Worm (Caenorhabditis elegans) whole organism, midembryonic: ENCODE results near the gene sdz-5.

ENCODE experiments used
- T22C8.4 ChIP-seq: fragments of 200-800 bp; sonication (Bioruptor generic); IDR thresholded peaks from 2 replicates; pipeline ENCODE4 v1.3.6; 2022; ENCODE audit warnings: missing genetic modification characterization, missing compliant biosample characterization
- cog-1 ChIP-seq: sonication (generic microtip); optimal IDR thresholded peaks from 2 replicates; lab custom pipeline; 2016; ENCODE audit warnings: missing genetic modification characterization, missing compliant biosample characterization
- flt-1 ChIP-seq: fragments of 200-800 bp; sonication (Bioruptor generic); IDR thresholded peaks from 2 replicates; pipeline ENCODE4 v1.3.6; 2022; ENCODE audit warnings: missing genetic modification characterization, missing compliant biosample characterization
- klf-2 ChIP-seq: fragments of 200-800 bp; sonication (Bioruptor generic); conservative IDR thresholded peaks from 2 replicates; pipeline ENCODE4 v1.3.6; 2022; ENCODE audit warnings: missing genetic modification reagents, missing genetic modification characterization, missing compliant biosample characterization
- med-1 ChIP-seq: sonication (generic microtip); optimal IDR thresholded peaks from 2 replicates; lab custom pipeline; 2017; ENCODE audit warnings: missing genetic modification characterization, mild to moderate bottlenecking, missing compliant biosample characterization, antibody characterized with exemption, missing genetic modification reagents; ENCODE audit not compliant: insufficient read depth
- ref-1 ChIP-seq: fragments of 200-800 bp; sonication (Bioruptor generic); conservative IDR thresholded peaks from 2 replicates; pipeline ENCODE4 v1.3.6; 2022; ENCODE audit warnings: missing genetic modification reagents, missing genetic modification characterization, missing compliant biosample characterization
- tab-1 ChIP-seq: fragments of 200-800 bp; sonication (Bioruptor generic); IDR thresholded peaks from 2 replicates; pipeline ENCODE4 v1.3.6; 2022; ENCODE audit warnings: missing genetic modification characterization, missing compliant biosample characterization
- ztf-23 ChIP-seq: fragments of 200-800 bp; sonication (Bioruptor generic); IDR thresholded peaks from 2 replicates; pipeline ENCODE4 v1.3.6; 2022; ENCODE audit warnings: missing genetic modification reagents, missing genetic modification characterization, missing compliant biosample characterization
- ztf-29 ChIP-seq: fragments of 200-800 bp; sonication (Bioruptor generic); IDR thresholded peaks from 2 replicates; pipeline ENCODE4 v1.3.6; 2022; ENCODE audit warnings: missing genetic modification reagents, missing genetic modification characterization, missing compliant biosample characterization

sdz-5 gene

DNA sequence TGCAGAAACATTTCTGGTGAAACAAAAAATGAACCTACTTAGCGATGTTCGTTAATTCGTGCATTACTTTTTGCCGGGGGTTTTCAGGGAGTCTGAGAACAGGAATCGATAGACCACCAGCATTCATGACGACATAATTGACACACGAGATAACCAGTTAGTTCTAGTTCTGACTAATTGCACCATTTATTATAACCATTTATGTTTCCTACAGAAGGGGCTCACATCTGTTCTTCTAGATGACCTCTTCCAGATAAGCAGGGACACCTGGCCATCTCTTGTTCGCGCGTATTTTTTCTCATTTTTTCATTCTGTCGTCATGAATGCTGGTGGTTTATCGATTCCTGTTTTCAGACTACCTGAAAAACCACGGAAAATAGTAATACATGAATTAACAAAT lies at the start of gene sdz-5:
Gene sdz-5, plus strand, starts transcription at position 301 of the 400 bp plus-strand sequence.
- TF ChIP-seq ztf-29 (GFP tag; lab: Robert Waterston, UW) (no peak), klf-2 (GFP tag; lab: Robert Waterston, UW) (no peak), flt-1 (GFP tag; lab: Robert Waterston, UW) (no peak), ztf-23 (GFP tag; lab: Robert Waterston, UW) (no peak), cog-1 (tag; lab: Kevin White, UChicago) (no peak), tab-1 (GFP tag; lab: Robert Waterston, UW) (no peak), med-1 (GFP tag; lab: Kevin White, UChicago) (no peak), ref-1 (GFP tag; lab: Robert Waterston, UW) (no peak), T22C8.4 (GFP tag; lab: Robert Waterston, UW) (no peak)

DNA sequence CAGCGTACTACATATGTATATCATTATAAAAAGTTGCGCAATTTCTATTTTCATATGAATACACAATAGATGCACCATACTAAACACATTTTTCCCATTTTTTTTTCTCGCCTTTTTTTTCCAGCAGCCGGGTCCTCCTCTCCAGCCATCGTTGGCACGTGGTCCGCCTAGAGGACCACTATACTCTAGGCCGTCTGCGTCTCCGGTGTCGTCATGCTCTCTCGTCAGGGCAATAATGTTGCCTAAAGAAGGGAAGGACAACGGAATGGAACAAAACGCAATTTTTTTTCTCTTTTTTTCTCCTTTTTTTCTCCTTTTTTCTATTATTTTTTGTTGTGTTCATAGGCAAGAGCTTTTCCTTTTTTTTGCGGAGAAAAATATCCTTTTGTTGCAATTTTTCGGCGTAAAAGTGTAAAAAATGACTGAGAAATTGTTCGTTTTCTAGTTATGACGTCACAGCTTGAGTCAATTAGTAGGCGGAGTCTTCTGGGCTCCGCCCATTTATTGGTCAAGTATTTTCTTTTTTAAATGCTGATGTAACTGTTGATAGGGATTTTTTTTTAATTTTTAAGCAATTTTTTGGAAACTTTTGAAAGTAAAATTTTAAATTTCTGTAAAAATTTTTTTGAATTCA lies 45.9 kb upstream of the sdz-5 start:
- no peak for TF ChIP-seq cog-1 (tag; lab: Kevin White, UChicago)
- no peak for TF ChIP-seq med-1 (GFP tag; lab: Kevin White, UChicago)
- no peak for TF ChIP-seq ref-1 (GFP tag; lab: Robert Waterston, UW)
- no peak for TF ChIP-seq klf-2 (GFP tag; lab: Robert Waterston, UW)
- TF ChIP-seq T22C8.4 (GFP tag; lab: Robert Waterston, UW), result no peak
- no peak for TF ChIP-seq flt-1 (GFP tag; lab: Robert Waterston, UW)
- no peak for TF ChIP-seq ztf-29 (GFP tag; lab: Robert Waterston, UW)
- TF ChIP-seq ztf-23 (GFP tag; lab: Robert Waterston, UW), result no peak
- TF ChIP-seq tab-1 (GFP tag; lab: Robert Waterston, UW), result no peak

DNA sequence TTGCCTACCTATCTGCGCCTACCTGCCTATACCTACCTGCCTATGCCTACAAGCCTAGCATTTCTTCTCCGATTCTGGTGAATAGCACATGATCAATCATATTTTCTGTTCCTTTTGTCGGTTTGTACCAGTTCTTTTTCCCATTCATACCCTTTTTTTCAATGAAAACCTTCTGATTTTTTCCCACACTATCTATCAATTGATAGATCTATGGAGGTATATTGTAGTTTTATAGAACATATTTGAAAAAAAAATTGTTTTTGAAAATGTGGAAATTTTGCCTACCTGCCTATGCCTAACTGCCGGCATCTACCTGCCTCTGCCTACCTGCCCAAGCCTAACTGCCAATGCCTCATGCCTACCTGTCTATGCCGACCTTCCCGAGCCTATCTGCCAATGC lies 44.9 kb upstream of the sdz-5 start:
- no peak for TF ChIP-seq cog-1 (tag; lab: Kevin White, UChicago)
- TF ChIP-seq tab-1 (GFP tag; lab: Robert Waterston, UW), result no peak
- no peak for TF ChIP-seq med-1 (GFP tag; lab: Kevin White, UChicago)
- TF ChIP-seq flt-1 (GFP tag; lab: Robert Waterston, UW), result no peak
- no peak for TF ChIP-seq T22C8.4 (GFP tag; lab: Robert Waterston, UW)
- TF ChIP-seq ztf-23 (GFP tag; lab: Robert Waterston, UW), result no peak
- no peak for TF ChIP-seq ref-1 (GFP tag; lab: Robert Waterston, UW)
- no peak for TF ChIP-seq ztf-29 (GFP tag; lab: Robert Waterston, UW)
- no peak for TF ChIP-seq klf-2 (GFP tag; lab: Robert Waterston, UW)

DNA sequence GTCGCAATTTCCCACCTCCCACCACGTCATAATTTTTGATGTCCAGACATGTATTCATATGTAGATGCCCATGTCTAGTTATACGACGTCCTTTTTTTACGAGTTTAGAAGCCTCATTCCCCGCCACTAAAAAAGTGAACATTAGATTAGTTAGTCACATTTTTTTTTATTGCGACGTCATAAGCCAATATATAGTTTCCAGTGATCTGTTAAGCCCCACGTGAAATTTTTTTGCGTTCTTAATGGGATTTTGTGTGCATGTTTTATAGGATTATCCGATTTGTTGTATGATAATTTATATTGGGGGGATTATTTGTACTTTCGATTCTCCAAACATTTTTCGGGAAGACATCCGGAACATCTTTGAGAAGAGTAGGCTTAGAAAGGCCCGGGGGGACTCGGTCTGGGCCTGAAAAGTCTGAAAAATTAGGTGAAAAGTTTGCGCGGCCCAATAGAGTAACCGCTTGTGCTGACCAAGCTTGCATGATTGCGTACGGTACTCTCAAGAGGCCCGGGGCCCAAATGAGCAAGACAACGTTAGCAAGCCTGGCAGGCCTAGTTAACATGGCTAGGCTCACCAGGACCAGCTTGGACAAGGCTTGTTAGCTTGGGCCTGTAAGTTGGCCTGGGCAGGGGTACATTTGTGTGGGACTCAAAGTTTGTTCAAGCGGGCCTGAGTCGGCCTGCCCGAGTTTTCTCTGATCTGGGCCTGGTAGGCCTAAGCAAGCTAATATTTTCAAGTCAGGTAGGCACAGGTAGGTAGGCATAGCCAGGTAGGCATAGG lies 43.1 kb upstream of the sdz-5 start:
- TF ChIP-seq cog-1 (tag; lab: Kevin White, UChicago), result no peak
- no peak for TF ChIP-seq tab-1 (GFP tag; lab: Robert Waterston, UW)
- no peak for TF ChIP-seq T22C8.4 (GFP tag; lab: Robert Waterston, UW)

DNA sequence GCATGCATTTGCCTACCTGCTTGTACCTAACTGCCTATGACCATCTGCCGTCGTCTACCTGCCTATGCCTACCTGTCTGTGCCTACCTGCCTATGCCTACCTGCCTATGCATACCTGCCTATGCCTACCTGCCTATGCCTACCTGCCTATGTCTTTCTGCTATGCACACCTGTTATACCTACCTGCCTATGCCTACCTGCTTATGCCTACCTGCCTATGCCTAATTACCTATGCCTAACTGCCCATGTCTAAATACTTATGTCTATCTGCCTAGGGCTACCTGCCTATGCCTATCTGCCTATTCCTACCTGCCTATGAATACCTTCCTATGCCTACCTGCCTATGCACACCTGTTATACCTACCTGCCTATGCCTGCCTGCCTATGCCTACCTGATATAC lies 42.1 kb upstream of the sdz-5 start:
- TF ChIP-seq ztf-23 (GFP tag; lab: Robert Waterston, UW) (peak; percentile 64), T22C8.4 (GFP tag; lab: Robert Waterston, UW) (no peak)

DNA sequence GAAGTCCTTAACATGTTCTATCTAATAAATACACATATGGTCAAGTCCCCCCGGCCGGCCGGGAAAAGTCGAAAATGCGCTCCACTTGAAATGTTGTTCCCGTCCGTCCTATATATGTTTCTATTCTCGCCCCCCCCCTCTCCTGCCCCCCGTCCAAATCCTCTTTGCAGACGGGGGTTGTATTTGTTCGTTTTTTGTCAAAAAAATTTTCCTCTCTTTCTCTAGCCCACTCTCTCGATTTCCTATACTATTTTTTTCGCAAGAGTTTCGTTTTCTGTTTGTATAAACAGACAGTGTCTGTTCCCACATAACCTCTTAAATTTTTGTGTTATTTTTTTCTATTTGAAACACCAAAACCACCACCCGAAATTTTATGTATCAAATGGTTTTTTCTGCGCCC lies 41.4 kb upstream of the sdz-5 start:
- no peak for TF ChIP-seq tab-1 (GFP tag; lab: Robert Waterston, UW)
- no peak for TF ChIP-seq med-1 (GFP tag; lab: Kevin White, UChicago)
- TF ChIP-seq ztf-29 (GFP tag; lab: Robert Waterston, UW), result no peak
- no peak for TF ChIP-seq ztf-23 (GFP tag; lab: Robert Waterston, UW)
- no peak for TF ChIP-seq flt-1 (GFP tag; lab: Robert Waterston, UW)
- no peak for TF ChIP-seq cog-1 (tag; lab: Kevin White, UChicago)
- no peak for TF ChIP-seq ref-1 (GFP tag; lab: Robert Waterston, UW)
- TF ChIP-seq klf-2 (GFP tag; lab: Robert Waterston, UW), result no peak
- no peak for TF ChIP-seq T22C8.4 (GFP tag; lab: Robert Waterston, UW)

DNA sequence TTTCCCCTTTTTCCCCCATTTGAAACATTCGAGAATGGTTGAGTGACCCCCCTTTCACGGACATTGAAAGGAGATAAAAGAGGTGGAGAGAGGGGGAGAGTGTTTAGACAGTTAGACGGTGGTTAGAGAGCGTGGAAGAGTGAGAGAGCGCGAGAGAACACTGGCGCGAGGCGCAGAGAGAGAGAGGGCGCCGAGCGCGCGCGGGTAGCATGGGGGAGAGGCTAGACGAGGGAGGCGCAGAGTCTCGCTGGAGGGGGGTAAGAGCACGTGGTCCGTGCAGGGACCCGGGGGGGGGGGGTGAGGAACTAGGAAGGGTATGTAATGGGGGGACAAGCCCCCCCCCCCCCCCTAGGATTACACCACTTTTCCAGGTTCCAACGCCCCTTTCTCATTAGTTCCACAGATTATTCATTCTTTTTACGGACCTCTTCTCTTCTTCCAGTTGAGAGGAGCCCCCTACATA lies 34.5 kb upstream of the sdz-5 start:
- TF ChIP-seq flt-1 (GFP tag; lab: Robert Waterston, UW) (peak; percentile 79), med-1 (GFP tag; lab: Kevin White, UChicago) (no peak), klf-2 (GFP tag; lab: Robert Waterston, UW) (no peak), cog-1 (tag; lab: Kevin White, UChicago) (peak; percentile 67), T22C8.4 (GFP tag; lab: Robert Waterston, UW) (no peak), ztf-23 (GFP tag; lab: Robert Waterston, UW) (peak; percentile 68; the same call in 1 of the 2 replicates), ref-1 (GFP tag; lab: Robert Waterston, UW) (0 out of 2 replicates have a peak, but pooled peaks have one; percentile 11), tab-1 (GFP tag; lab: Robert Waterston, UW) (no peak), ztf-29 (GFP tag; lab: Robert Waterston, UW) (no peak)

DNA sequence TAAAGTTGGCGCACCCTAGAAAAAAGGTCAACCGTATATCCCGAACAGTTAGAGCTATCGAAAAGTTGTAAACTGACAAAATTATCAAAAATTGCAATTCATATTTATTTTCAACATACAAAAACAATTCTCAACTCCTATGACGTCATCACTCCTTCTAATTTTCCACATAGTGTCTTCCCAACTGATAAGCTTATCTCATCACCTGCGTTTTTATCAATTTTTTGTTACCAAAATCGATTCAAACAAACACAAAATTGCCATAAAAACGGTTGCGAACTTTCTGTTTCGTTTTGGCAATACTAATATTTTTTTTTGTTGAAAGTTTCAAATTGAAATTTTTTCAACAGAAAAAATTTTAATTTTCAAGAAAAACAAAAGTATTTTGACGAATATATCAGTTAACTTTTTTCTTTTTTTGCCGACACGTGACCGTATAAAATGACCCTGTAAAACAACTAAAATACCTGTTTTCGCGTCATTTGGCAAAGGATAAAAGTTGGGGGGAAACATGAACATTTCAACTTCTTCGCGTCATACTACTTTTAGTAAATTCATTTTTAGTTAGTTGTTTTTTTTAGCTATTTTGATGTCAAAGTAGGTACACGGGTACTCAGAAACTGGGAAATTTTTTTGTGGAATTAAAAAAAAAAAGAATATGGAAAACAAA lies 32.8 kb upstream of the sdz-5 start:
- no peak for TF ChIP-seq ref-1 (GFP tag; lab: Robert Waterston, UW)
- no peak for TF ChIP-seq ztf-29 (GFP tag; lab: Robert Waterston, UW)
- TF ChIP-seq med-1 (GFP tag; lab: Kevin White, UChicago), result no peak
- TF ChIP-seq klf-2 (GFP tag; lab: Robert Waterston, UW), result no peak
- no peak for TF ChIP-seq flt-1 (GFP tag; lab: Robert Waterston, UW)
- no peak for TF ChIP-seq tab-1 (GFP tag; lab: Robert Waterston, UW)
- no peak for TF ChIP-seq T22C8.4 (GFP tag; lab: Robert Waterston, UW)
- no peak for TF ChIP-seq cog-1 (tag; lab: Kevin White, UChicago)
- TF ChIP-seq ztf-23 (GFP tag; lab: Robert Waterston, UW), result no peak
